Worm (Caenorhabditis elegans) whole organism, L4/young adult: ENCODE results near the gene F57A10.4.
"Not testable (repeated sequence)": the region's sequence is repeated elsewhere in the genome, so short reads cannot be mapped to it uniquely, and the experiment has no call there.

Experiments used
- W03F9.2 ChIP-seq: fragments of 150-350 bp; optimal IDR thresholded peaks from 2 replicates; lab custom pipeline; 2014; ENCODE audit warnings: missing biosample characterization, missing genetic modification characterization
- dao-5 ChIP-seq: sonication (generic microtip); optimal IDR thresholded peaks from 2 replicates; lab custom pipeline; 2016; ENCODE audit warnings: missing genotype, missing genetic modification characterization, moderate library complexity, missing compliant biosample characterization
- him-1 ChIP-seq: sonication (generic microtip); optimal IDR thresholded peaks from 2 replicates; lab custom pipeline; 2016; ENCODE audit warnings: missing genotype, missing genetic modification reagents, missing genetic modification characterization, missing compliant biosample characterization

F57A10.4 gene

ce11 chrV:15769072-15769471, at the start of gene F57A10.4:
Gene F57A10.4 (plus strand): TSS chrV:15769438.
- TF ChIP-seq dao-5 (tag; lab: Kevin White, UChicago) (no peak), W03F9.2 (tag; lab: Kevin White, UChicago) (no peak), him-1 (tag; lab: Kevin White, UChicago) (no peak)

- no peak for TF ChIP-seq W03F9.2 (tag; lab: Kevin White, UChicago)
- no peak for TF ChIP-seq dao-5 (tag; lab: Kevin White, UChicago)
- no peak for TF ChIP-seq him-1 (tag; lab: Kevin White, UChicago)
These were observed 49.7 kb upstream of the F57A10.4 start, which contains the start of gene Y6E2A.7 for ce11 chrV:15719570-15719969. Gene Y6E2A.7 (plus strand): TSS chrV:15719870.

- TF ChIP-seq W03F9.2 (tag; lab: Kevin White, UChicago) (no peak), him-1 (tag; lab: Kevin White, UChicago) (no peak), dao-5 (tag; lab: Kevin White, UChicago) (no peak)
These were observed 47.8 kb upstream of the F57A10.4 start for ce11 chrV:15721431-15721830.

ce11 chrV:15721888-15722287, 47.4 kb upstream of the F57A10.4 start, which contains the start of gene srh-140:
Gene srh-140 (plus strand): TSS chrV:15722188.
- TF ChIP-seq W03F9.2 (tag; lab: Kevin White, UChicago) (no peak), him-1 (tag; lab: Kevin White, UChicago) (no peak), dao-5 (tag; lab: Kevin White, UChicago) (no peak)

- TF ChIP-seq dao-5 (tag; lab: Kevin White, UChicago) (no peak), him-1 (tag; lab: Kevin White, UChicago) (no peak), W03F9.2 (tag; lab: Kevin White, UChicago) (no peak)
These were observed 42.6 kb upstream of the F57A10.4 start, which contains the start of the genes irld-57 and sfxn-1.3 for ce11 chrV:15726610-15727009. Gene irld-57 (minus strand): TSS chrV:15726710. Gene sfxn-1.3 (plus strand): TSS chrV:15726841.

- TF ChIP-seq W03F9.2 (tag; lab: Kevin White, UChicago) (no peak), dao-5 (tag; lab: Kevin White, UChicago) (no peak), him-1 (tag; lab: Kevin White, UChicago) (no peak)
These were observed 38.8 kb upstream of the F57A10.4 start, which contains the start of gene Y6E2A.10 for ce11 chrV:15730459-15730858. Gene Y6E2A.10 (minus strand): TSS chrV:15730559.

ce11 chrV:15732209-15732608, 37.0 kb upstream of the F57A10.4 start, which contains the start of gene str-38:
Gene str-38 (minus strand): TSS chrV:15732309.
- TF ChIP-seq him-1 (tag; lab: Kevin White, UChicago) (no peak), W03F9.2 (tag; lab: Kevin White, UChicago) (no peak), dao-5 (tag; lab: Kevin White, UChicago) (no peak)

- no peak for TF ChIP-seq W03F9.2 (tag; lab: Kevin White, UChicago)
- no peak for TF ChIP-seq him-1 (tag; lab: Kevin White, UChicago)
- TF ChIP-seq dao-5 (tag; lab: Kevin White, UChicago), result no peak
These were observed 36.2 kb upstream of the F57A10.4 start for ce11 chrV:15733020-15733419.

- no peak for TF ChIP-seq dao-5 (tag; lab: Kevin White, UChicago)
- TF ChIP-seq him-1 (tag; lab: Kevin White, UChicago), result no peak
- no peak for TF ChIP-seq W03F9.2 (tag; lab: Kevin White, UChicago)
These were observed 35.7 kb upstream of the F57A10.4 start, which contains the start of gene T23D5.3 for ce11 chrV:15733568-15733967. Gene T23D5.3 (minus strand): TSS chrV:15733668.

- no peak for TF ChIP-seq dao-5 (tag; lab: Kevin White, UChicago)
- no peak for TF ChIP-seq W03F9.2 (tag; lab: Kevin White, UChicago)
- no peak for TF ChIP-seq him-1 (tag; lab: Kevin White, UChicago)
These were observed 33.5 kb upstream of the F57A10.4 start, which contains the start of gene str-27 for ce11 chrV:15735720-15736119. Gene str-27 (minus strand): TSS chrV:15735820.

- TF ChIP-seq W03F9.2 (tag; lab: Kevin White, UChicago) (no peak), him-1 (tag; lab: Kevin White, UChicago) (no peak), dao-5 (tag; lab: Kevin White, UChicago) (no peak)
These were observed 27.4 kb upstream of the F57A10.4 start, which contains the start of gene str-18 for ce11 chrV:15741851-15742250. Gene str-18 (minus strand): TSS chrV:15741951.

- TF ChIP-seq him-1, W03F9.2, dao-5 (tag; lab: Kevin White, UChicago): not testable (repeated sequence)
These were observed 24.9 kb upstream of the F57A10.4 start, which contains the start of gene str-19 for ce11 chrV:15744366-15744765. Gene str-19 (minus strand): TSS chrV:15744466.

- not testable (repeated sequence) for TF ChIP-seq him-1, dao-5, W03F9.2 (tag; lab: Kevin White, UChicago)
These were observed 20.9 kb upstream of the F57A10.4 start, which contains the start of gene T23D5.8 for ce11 chrV:15748343-15748742. Gene T23D5.8 (minus strand): TSS chrV:15748443.
